Fruit fly (Drosophila melanogaster) whole organism, embryonic: ENCODE data around the gene Ras85D.

Experiments
- Antp ChIP-seq: fragments of 200-800 bp; sonication (Bioruptor generic); optimal IDR thresholded peaks from 3 replicates; lab custom pipeline; 2016; ENCODE audit warnings: missing biosample characterization, missing genetic modification characterization
- C15 ChIP-seq: fragments of 200-800 bp; sonication (Bioruptor generic); IDR thresholded peaks from 3 replicates; pipeline ENCODE4 v1.3.6; 2022; ENCODE audit warnings: missing biosample characterization, missing genetic modification characterization
- CG10565 ChIP-seq: fragments of 200-800 bp; sonication (Bioruptor generic); optimal IDR thresholded peaks from 3 replicates; lab custom pipeline; 2016; ENCODE audit warnings: missing biosample characterization, mild to moderate bottlenecking, missing genetic modification characterization
- CG10959 ChIP-seq: fragments of 200-800 bp; sonication (Bioruptor generic); IDR thresholded peaks from 2 replicates; pipeline ENCODE4 v1.3.6; 2022; ENCODE audit warnings: missing biosample characterization, missing genetic modification characterization
- CG11696 ChIP-seq: fragments of 200-800 bp; sonication (Bioruptor generic); IDR thresholded peaks from 2 replicates; pipeline ENCODE4 v1.3.6; 2022; ENCODE audit warnings: missing biosample characterization, missing genetic modification characterization
- CG14860 ChIP-seq: fragments of 200-800 bp; sonication (Bioruptor generic); IDR thresholded peaks from 3 replicates; pipeline ENCODE4 v1.3.6; 2022; ENCODE audit warnings: missing biosample characterization, missing genetic modification characterization; ENCODE audit not compliant: partially characterized antibody
- CG15011 ChIP-seq: fragments of 200-800 bp; sonication (Bioruptor generic); optimal IDR thresholded peaks from 3 replicates; lab custom pipeline; 2018; ENCODE audit warnings: missing biosample characterization, mild to moderate bottlenecking, missing genetic modification characterization
- CG16863 ChIP-seq: fragments of 200-800 bp; sonication (Bioruptor generic); optimal IDR thresholded peaks from 3 replicates; lab custom pipeline; 2016; ENCODE audit warnings: missing biosample characterization, missing genetic modification characterization
- CG17186 ChIP-seq: fragments of 200-800 bp; sonication (Bioruptor generic); optimal IDR thresholded peaks from 3 replicates; lab custom pipeline; 2017; ENCODE audit warnings: missing biosample characterization, missing genetic modification reagents, missing genetic modification characterization
- CG18619 ChIP-seq: fragments of 200-800 bp; sonication (Bioruptor generic); optimal IDR thresholded peaks from 3 replicates; lab custom pipeline; 2017; ENCODE audit warnings: missing biosample characterization, mild to moderate bottlenecking, missing genetic modification characterization
- CG2678 ChIP-seq: fragments of 200-800 bp; sonication (Bioruptor generic); optimal IDR thresholded peaks from 3 replicates; lab custom pipeline; 2019; ENCODE audit warnings: missing biosample characterization, mild to moderate bottlenecking, missing genetic modification characterization, moderate library complexity
- CG31388 ChIP-seq: fragments of 200-800 bp; sonication (Bioruptor generic); optimal IDR thresholded peaks from 2 replicates; lab custom pipeline; 2016; ENCODE audit warnings: missing biosample characterization, missing genetic modification characterization
- CG4282 ChIP-seq: fragments of 200-800 bp; sonication (Bioruptor generic); optimal IDR thresholded peaks from 2 replicates; lab custom pipeline; 2016; ENCODE audit warnings: missing biosample characterization, missing genetic modification characterization
- CG4360 ChIP-seq: fragments of 200-800 bp; sonication (Bioruptor generic); IDR thresholded peaks from 2 replicates; pipeline ENCODE4 v1.3.6; 2022; ENCODE audit warnings: missing biosample characterization, missing genetic modification characterization
- CG43689 ChIP-seq: fragments of 200-800 bp; sonication (Bioruptor generic); IDR thresholded peaks from 2 replicates; pipeline ENCODE4 v1.3.6; 2022; ENCODE audit warnings: missing biosample characterization, missing genetic modification characterization
- CG5245 ChIP-seq: fragments of 200-800 bp; sonication (Bioruptor generic); optimal IDR thresholded peaks from 3 replicates; lab custom pipeline; 2016; ENCODE audit warnings: missing biosample characterization, missing genetic modification characterization
- CG6765 ChIP-seq: fragments of 200-800 bp; sonication (Bioruptor generic); optimal IDR thresholded peaks from 3 replicates; lab custom pipeline; 2017; ENCODE audit warnings: missing biosample characterization, mild to moderate bottlenecking, missing genetic modification characterization
- CG6854 ChIP-seq: fragments of 200-800 bp; sonication (Bioruptor generic); optimal IDR thresholded peaks from 3 replicates; lab custom pipeline; 2017; ENCODE audit warnings: missing biosample characterization, mild to moderate bottlenecking, missing genetic modification characterization
- CG9932 ChIP-seq: fragments of 200-800 bp; sonication (Bioruptor generic); IDR thresholded peaks from 2 replicates; pipeline ENCODE4 v1.3.6; 2022; ENCODE audit warnings: missing biosample characterization, missing genetic modification characterization
- CoRest ChIP-seq: fragments of 200-800 bp; sonication (Bioruptor generic); optimal IDR thresholded peaks from 3 replicates; lab custom pipeline; 2018; ENCODE audit warnings: missing biosample characterization, mild to moderate bottlenecking, missing genetic modification characterization, moderate library complexity
- D19B ChIP-seq: fragments of 200-800 bp; sonication (Bioruptor generic); optimal IDR thresholded peaks from 2 replicates; lab custom pipeline; 2017; ENCODE audit warnings: missing biosample characterization, mild to moderate bottlenecking, missing genetic modification characterization
- Fer1 ChIP-seq: fragments of 200-800 bp; sonication (Bioruptor generic); optimal IDR thresholded peaks from 2 replicates; lab custom pipeline; 2017; ENCODE audit warnings: missing biosample characterization, mild to moderate bottlenecking, missing genetic modification characterization
- Fer3 ChIP-seq: fragments of 200-800 bp; sonication (Bioruptor generic); optimal IDR thresholded peaks from 2 replicates; lab custom pipeline; 2018; ENCODE audit warnings: missing biosample characterization, mild to moderate bottlenecking, missing genetic modification characterization, moderate library complexity
- H15 ChIP-seq: fragments of 200-800 bp; sonication (Bioruptor generic); IDR thresholded peaks from 3 replicates; pipeline ENCODE4 v1.3.6; 2022; ENCODE audit warnings: missing biosample characterization, missing genetic modification characterization
- MESR4 ChIP-seq: fragments of 200-800 bp; sonication (Bioruptor generic); optimal IDR thresholded peaks from 2 replicates; lab custom pipeline; 2018; ENCODE audit warnings: missing biosample characterization, mild to moderate bottlenecking, missing genetic modification characterization, moderate library complexity
- Ravus ChIP-seq: fragments of 200-800 bp; sonication (Bioruptor generic); IDR thresholded peaks from 2 replicates; pipeline ENCODE4 v1.3.6; 2022; ENCODE audit warnings: missing biosample characterization, missing genetic modification characterization
- Rfx ChIP-seq: fragments of 200-800 bp; sonication (Bioruptor generic); IDR thresholded peaks from 2 replicates; pipeline ENCODE4 v1.3.6; 2022; ENCODE audit warnings: missing biosample characterization, missing genetic modification characterization
- Spps ChIP-seq: fragments of 200-800 bp; sonication (Bioruptor generic); optimal IDR thresholded peaks from 2 replicates; lab custom pipeline; 2018; ENCODE audit warnings: missing biosample characterization, mild to moderate bottlenecking, missing genetic modification characterization
- Taf1 ChIP-seq: fragments of 200-800 bp; sonication (Bioruptor generic); IDR thresholded peaks from 2 replicates; pipeline ENCODE4 v1.3.6; 2022; ENCODE audit warnings: missing biosample characterization, missing genetic modification characterization
- amos ChIP-seq: fragments of 200-800 bp; sonication (Bioruptor generic); IDR thresholded peaks from 2 replicates; pipeline ENCODE4 v1.3.6; 2022; ENCODE audit warnings: missing biosample characterization, missing genetic modification characterization; ENCODE audit not compliant: partially characterized antibody
- crol ChIP-seq: fragments of 200-800 bp; sonication (Bioruptor generic); IDR thresholded peaks from 2 replicates; pipeline ENCODE4 v1.3.6; 2022; ENCODE audit warnings: missing biosample characterization, missing genetic modification characterization
- cwo ChIP-seq: fragments of 200-800 bp; sonication (Bioruptor generic); optimal IDR thresholded peaks from 3 replicates; lab custom pipeline; 2017; ENCODE audit warnings: missing biosample characterization, missing genetic modification characterization, mild to moderate bottlenecking, moderate library complexity, missing genetic modification reagents
- danr ChIP-seq: fragments of 200-800 bp; sonication (Bioruptor generic); IDR thresholded peaks from 2 replicates; pipeline ENCODE4 v1.3.6; 2022; ENCODE audit warnings: missing biosample characterization, missing genetic modification characterization
- dmrt99B ChIP-seq: fragments of 200-800 bp; sonication (Bioruptor generic); optimal IDR thresholded peaks from 2 replicates; lab custom pipeline; 2018; ENCODE audit warnings: missing biosample characterization, mild to moderate bottlenecking, missing genetic modification characterization, moderate library complexity
- exex ChIP-seq: fragments of 200-800 bp; sonication (Bioruptor generic); optimal IDR thresholded peaks from 4 replicates; lab custom pipeline; 2018; ENCODE audit warnings: missing biosample characterization, mild to moderate bottlenecking, missing genetic modification characterization, moderate library complexity
- gsb-n ChIP-seq: fragments of 200-800 bp; sonication (Bioruptor generic); optimal IDR thresholded peaks from 3 replicates; lab custom pipeline; 2018; ENCODE audit warnings: missing biosample characterization, mild to moderate bottlenecking, missing genetic modification characterization
- jumu ChIP-seq: fragments of 200-800 bp; sonication (Bioruptor generic); optimal IDR thresholded peaks from 3 replicates; lab custom pipeline; 2016; ENCODE audit warnings: missing biosample characterization, missing genetic modification characterization
- lilli ChIP-seq: fragments of 200-800 bp; sonication (Bioruptor generic); optimal IDR thresholded peaks from 3 replicates; lab custom pipeline; 2016; ENCODE audit warnings: missing biosample characterization, missing genetic modification characterization
- lmd ChIP-seq: fragments of 200-800 bp; sonication (Bioruptor generic); IDR thresholded peaks from 2 replicates; pipeline ENCODE4 v1.3.6; 2022; ENCODE audit warnings: missing biosample characterization, missing genetic modification characterization
- mirr ChIP-seq: fragments of 200-800 bp; sonication (Bioruptor generic); optimal IDR thresholded peaks from 3 replicates; lab custom pipeline; 2018; ENCODE audit warnings: missing biosample characterization, mild to moderate bottlenecking, missing genetic modification characterization
- p53 ChIP-seq: fragments of 200-800 bp; sonication (Bioruptor generic); optimal IDR thresholded peaks from 2 replicates; lab custom pipeline; 2016; ENCODE audit warnings: missing biosample characterization, missing genetic modification characterization
- pros ChIP-seq: fragments of 200-800 bp; sonication (Bioruptor generic); optimal IDR thresholded peaks from 3 replicates; lab custom pipeline; 2019; ENCODE audit warnings: missing biosample characterization, mild to moderate bottlenecking, missing genetic modification characterization, moderate library complexity
- pum ChIP-seq: fragments of 200-800 bp; sonication (Bioruptor generic); optimal IDR thresholded peaks from 2 replicates; lab custom pipeline; 2016; ENCODE audit warnings: missing biosample characterization, missing genetic modification characterization
- row ChIP-seq: fragments of 200-800 bp; sonication (Bioruptor generic); IDR thresholded peaks from 3 replicates; pipeline ENCODE4 v1.3.6; 2022; ENCODE audit warnings: missing biosample characterization, missing genetic modification characterization
- salm ChIP-seq: fragments of 200-800 bp; sonication (Bioruptor generic); optimal IDR thresholded peaks from 2 replicates; lab custom pipeline; 2018; ENCODE audit warnings: missing biosample characterization, mild to moderate bottlenecking, missing genetic modification characterization
- scrt ChIP-seq: fragments of 200-800 bp; sonication (Bioruptor generic); optimal IDR thresholded peaks from 2 replicates; lab custom pipeline; 2018; ENCODE audit warnings: missing biosample characterization, mild to moderate bottlenecking, missing genetic modification characterization, moderate library complexity
- seq ChIP-seq: fragments of 200-800 bp; sonication (Bioruptor generic); IDR thresholded peaks from 2 replicates; pipeline ENCODE4 v1.3.6; 2022; ENCODE audit warnings: missing biosample characterization, missing genetic modification characterization
- sr ChIP-seq: fragments of 200-800 bp; sonication (Bioruptor generic); IDR thresholded peaks from 3 replicates; pipeline ENCODE4 v1.3.6; 2022; ENCODE audit warnings: missing biosample characterization, missing genetic modification characterization
- trem ChIP-seq: fragments of 200-800 bp; optimal IDR thresholded peaks from 3 replicates; lab custom pipeline; 2019; ENCODE audit warnings: missing biosample characterization, mild to moderate bottlenecking, missing genetic modification characterization, moderate library complexity
- twi ChIP-seq: fragments of 200-800 bp; optimal IDR thresholded peaks from 2 replicates; lab custom pipeline; 2019; ENCODE audit warnings: missing biosample characterization, mild to moderate bottlenecking, missing genetic modification characterization, moderate library complexity
- z ChIP-seq: fragments of 200-800 bp; sonication (Bioruptor generic); IDR thresholded peaks from 3 replicates; pipeline ENCODE4 v1.3.6; 2022; ENCODE audit warnings: missing biosample characterization, missing genetic modification characterization
- zen ChIP-seq: fragments of 200-800 bp; sonication (Bioruptor generic); optimal IDR thresholded peaks from 3 replicates; lab custom pipeline; 2018; ENCODE audit warnings: missing biosample characterization, mild to moderate bottlenecking, missing genetic modification characterization, moderate library complexity

The Ras85D gene

DNA sequence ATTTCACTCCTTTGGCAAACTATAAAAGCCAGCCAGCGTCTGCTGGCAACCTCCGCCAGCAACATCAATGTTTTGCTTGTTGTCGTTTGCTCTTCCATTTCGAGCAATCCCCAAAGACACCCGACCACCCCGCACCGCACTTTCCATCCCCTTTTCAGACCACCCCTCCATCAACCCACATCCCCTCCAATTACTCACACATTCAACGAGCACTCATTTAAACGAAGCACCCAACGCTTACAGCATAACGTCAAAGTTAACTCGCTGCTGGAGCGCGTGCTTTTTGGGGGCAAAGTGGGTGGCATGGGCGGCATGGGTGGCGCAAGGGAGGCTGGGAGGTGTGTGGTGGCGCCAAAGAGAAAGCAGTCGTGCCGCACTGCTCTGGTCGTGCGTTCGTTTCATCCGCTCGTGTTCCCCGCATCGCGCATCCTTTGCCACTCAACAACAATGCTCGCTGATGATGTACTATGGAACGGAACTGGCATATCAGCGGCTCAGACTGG is 21.8 kb downstream of the Ras85D start (continued):
- TF ChIP-seq Rfx (GFP tag; lab: Robert Waterston, UW) (no peak), CoRest (tag; lab: Kevin White, UChicago) (no peak), Spps (tag; lab: Kevin White, UChicago) (no peak), CG43689 (GFP tag; lab: Robert Waterston, UW) (no peak), pum (GFP tag; lab: Kevin White, UChicago) (no peak), exex (tag; lab: Kevin White, UChicago) (peak; percentile 26), pros (no peak), C15 (GFP tag; lab: Robert Waterston, UW) (no peak), salm (tag; lab: Kevin White, UChicago) (no peak), CG31388 (no peak), Taf1 (GFP tag; lab: Robert Waterston, UW) (no peak), Fer3 (tag; lab: Kevin White, UChicago) (no peak), z (GFP tag; lab: Robert Waterston, UW) (no peak), CG17186 (no peak), lilli (GFP tag; lab: Kevin White, UChicago) (no peak), zen (no peak), CG6765 (GFP tag; lab: Kevin White, UChicago) (no peak), lmd (no peak), trem (no peak), CG11696 (GFP tag; lab: Robert Waterston, UW) (no peak), mirr (peak; percentile 75), CG9932 (peak; percentile 16; the same call in 1 of the 2 replicates), Ravus (GFP tag; lab: Robert Waterston, UW) (no peak), CG2678 (no peak), p53 (GFP tag; lab: Kevin White, UChicago) (no peak), Antp (GFP tag; lab: Kevin White, UChicago) (no peak), seq (GFP tag; lab: Robert Waterston, UW) (no peak), CG14860 (GFP tag; lab: Robert Waterston, UW) (no peak), cwo (GFP tag; lab: Kevin White, UChicago) (peak; percentile 7), scrt (peak; percentile 43), CG6854 (peak; percentile 32), CG4360 (no peak), CG4282 (no peak), dmrt99B (tag; lab: Kevin White, UChicago) (no peak), MESR4 (GFP tag; lab: Kevin White, UChicago) (no peak), gsb-n (tag; lab: Kevin White, UChicago) (no peak), CG15011 (no peak), CG10565 (GFP tag; lab: Kevin White, UChicago) (no peak), D19B (no peak), CG18619 (GFP tag; lab: Kevin White, UChicago) (no peak), row (0 out of 3 replicates have a peak, but pooled peaks have one; percentile 6), danr (GFP tag; lab: Robert Waterston, UW) (no peak), jumu (GFP tag; lab: Kevin White, UChicago) (no peak), sr (GFP tag; lab: Robert Waterston, UW) (no peak), CG16863 (GFP tag; lab: Kevin White, UChicago) (no peak), amos (GFP tag; lab: Robert Waterston, UW) (peak; percentile 18; the same call in 1 of the 2 replicates), Fer1 (GFP tag; lab: Kevin White, UChicago) (peak; percentile 34), CG5245 (GFP tag; lab: Kevin White, UChicago) (no peak), H15 (GFP tag; lab: Robert Waterston, UW) (no peak), CG10959 (no peak), twi (tag; lab: Kevin White, UChicago) (no peak), crol (GFP tag; lab: Robert Waterston, UW) (peak; percentile 90)
